Fruit fly (Drosophila melanogaster): ENCODE data around the gene Dab.

Gene Dab

dm6 chr3L:16743906-16744704 is 32.2 kb downstream of the Dab start (continued):
- TF ChIP-seq hkb (optimal IDR thresholded peaks at IDR 0.05) (no peak), hkb (GFP tag; IDR thresholded peaks at IDR 0.05) (no peak), Hr51 (GFP tag; optimal IDR thresholded peaks at IDR 0.05) (no peak), Hsf (GFP tag; optimal IDR thresholded peaks at IDR 0.05) (no peak), CG33213 (GFP tag; optimal IDR thresholded peaks at IDR 0.05) (no peak), schlank (tag; optimal IDR thresholded peaks at IDR 0.05) (no peak), chif (GFP tag; optimal IDR thresholded peaks at IDR 0.05) (peak in 1 of 2 experiments; percentile 1), Nf-YC (tag; optimal IDR thresholded peaks at IDR 0.05) (no peak), CG15479 (GFP tag; optimal IDR thresholded peaks at IDR 0.05) (no peak), Bteb2 (GFP tag; optimal IDR thresholded peaks at IDR 0.05) (no peak), danr (GFP tag; IDR thresholded peaks at IDR 0.05) (no peak), CG4360 (GFP tag; IDR thresholded peaks at IDR 0.05) (no peak), HHEX (GFP tag; optimal IDR thresholded peaks at IDR 0.05) (no peak), CG11093 (GFP tag; IDR thresholded peaks at IDR 0.05) (no peak), CG9215 (GFP tag; IDR thresholded peaks at IDR 0.05) (no peak), MESR4 (GFP tag; optimal IDR thresholded peaks at IDR 0.05) (no peak), CG17328 (GFP tag; IDR thresholded peaks at IDR 0.05) (peak; percentile 31; the same call in 1 of the 2 replicates), gsb (GFP tag; IDR thresholded peaks at IDR 0.05) (no peak), Mes4 (GFP tag; optimal IDR thresholded peaks at IDR 0.05) (no peak), onecut (GFP tag; IDR thresholded peaks at IDR 0.05) (no peak), shn (GFP tag; optimal IDR thresholded peaks at IDR 0.05) (no peak), CG43689 (GFP tag; IDR thresholded peaks at IDR 0.05) (no peak), CG1602 (GFP tag; optimal IDR thresholded peaks at IDR 0.05) (no peak), CG11398 (GFP tag; optimal IDR thresholded peaks at IDR 0.05) (no peak), lbe (GFP tag; optimal IDR thresholded peaks at IDR 0.05) (no peak), CG3065 (GFP tag; optimal IDR thresholded peaks at IDR 0.05) (no peak), lmd (GFP tag; IDR thresholded peaks at IDR 0.05) (no peak), CG10147 (GFP tag; optimal IDR thresholded peaks at IDR 0.05) (no peak), CG8944 (GFP tag; optimal IDR thresholded peaks at IDR 0.05) (no peak), kay (GFP tag; optimal IDR thresholded peaks at IDR 0.05) (no peak), Spps (tag; optimal IDR thresholded peaks at IDR 0.05) (peak; percentile 32), CG1792 (GFP tag; optimal IDR thresholded peaks at IDR 0.05) (no peak), az2 (GFP tag; optimal IDR thresholded peaks at IDR 0.05) (no peak), CG15601 (tag; optimal IDR thresholded peaks at IDR 0.05) (no peak), Oaz (GFP tag; IDR thresholded peaks at IDR 0.05) (no peak), run (tag; optimal IDR thresholded peaks at IDR 0.05) (no peak), CG10959 (GFP tag; IDR thresholded peaks at IDR 0.05) (0 out of 2 replicates have a peak, but pooled peaks have one; percentile 23), CG2116 (GFP tag; optimal IDR thresholded peaks at IDR 0.05) (no peak), otp (GFP tag; IDR thresholded peaks at IDR 0.05) (no peak), ro (GFP tag; IDR thresholded peaks at IDR 0.05) (no peak), ssp (GFP tag; IDR thresholded peaks at IDR 0.05) (no peak), sens-2 (GFP tag; IDR thresholded peaks at IDR 0.05) (no peak), Pdp1 (GFP tag; optimal IDR thresholded peaks at IDR 0.05) (peak in 1 of 2 experiments; percentile 0), jumu (GFP tag; optimal IDR thresholded peaks at IDR 0.05) (no peak), CG2712 (tag; optimal IDR thresholded peaks at IDR 0.05) (peak; percentile 62), dmrt99B (tag; optimal IDR thresholded peaks at IDR 0.05) (peak; percentile 29), ato (GFP tag; IDR thresholded peaks at IDR 0.05; ENCODE audit: partially characterized antibody) (no peak), bsh (GFP tag; optimal IDR thresholded peaks at IDR 0.05) (peak in 1 of 2 experiments; percentile 19), insv (GFP tag; optimal IDR thresholded peaks at IDR 0.05) (no peak), CG8924 (tag; optimal IDR thresholded peaks at IDR 0.05) (no peak)
